Worm (Caenorhabditis elegans): ENCODE results near the gene F19G12.3.

- TF ChIP-seq ztf-6 (GFP tag; IDR thresholded peaks at IDR 0.05) (no peak), sdz-38 (tag; optimal IDR thresholded peaks at IDR 0.05) (no peak), tlf-1 (GFP tag; optimal IDR thresholded peaks at IDR 0.05) (no peak), dpff-1 (tag; optimal IDR thresholded peaks at IDR 0.05) (no peak), pha-4 (tag; optimal IDR thresholded peaks at IDR 0.05) (no peak), chd-7 (tag; optimal IDR thresholded peaks at IDR 0.05) (no peak), nhr-179 (tag; optimal IDR thresholded peaks at IDR 0.05) (no peak)
Measured at ce11 chrX:1381565-1381964, 43.0 kb upstream of the F19G12.3 start, which contains the start of gene F56C3.10.

Data from whole organism, young adult.